Worm (Caenorhabditis elegans) whole organism, L1 larva: ENCODE data around the gene T19D12.1.

ENCODE experiments used
- C34B4.2 ChIP-seq: sonication (generic microtip); optimal IDR thresholded peaks from 2 replicates; lab custom pipeline; 2017; ENCODE audit warnings: mild to moderate bottlenecking, missing genetic modification characterization, missing compliant biosample characterization
- Y116A8C.19 ChIP-seq: sonication (generic microtip); optimal IDR thresholded peaks from 2 replicates; lab custom pipeline; 2016; ENCODE audit warnings: missing compliant biosample characterization, missing genetic modification characterization, borderline replicate concordance
- aha-1 ChIP-seq: fragments of 150-350 bp; optimal IDR thresholded peaks from 2 replicates; lab custom pipeline; 2014; ENCODE audit warnings: missing biosample characterization, missing genetic modification characterization
- blmp-1 ChIP-seq: fragments of 150-350 bp; optimal IDR thresholded peaks from 2 replicates; lab custom pipeline; 2014; ENCODE audit warnings: missing biosample characterization, missing genetic modification characterization
- ceh-63 ChIP-seq: fragments of 200-800 bp; sonication (Bioruptor generic); optimal IDR thresholded peaks from 2 replicates; lab custom pipeline; 2018; ENCODE audit warnings: mild to moderate bottlenecking, missing genetic modification characterization, missing compliant biosample characterization
- ceh-8 ChIP-seq: fragments of 200-800 bp; sonication (Bioruptor generic); optimal IDR thresholded peaks from 2 replicates; lab custom pipeline; 2018; ENCODE audit warnings: mild to moderate bottlenecking, missing genetic modification characterization, moderate library complexity, missing compliant biosample characterization
- ces-1 ChIP-seq: fragments of 150-350 bp; optimal IDR thresholded peaks from 2 replicates; lab custom pipeline; 2014; ENCODE audit warnings: missing biosample characterization, missing genetic modification reagents, missing genetic modification characterization
- dsc-1 ChIP-seq: sonication (generic microtip); optimal IDR thresholded peaks from 2 replicates; lab custom pipeline; 2016; ENCODE audit warnings: mild to moderate bottlenecking, missing genetic modification characterization, missing compliant biosample characterization
- efl-1 ChIP-seq, 4 experiments: fragments of 150-350 bp; optimal IDR thresholded peaks in 3 of 4; peaks in 1 of 4; 1 replicate in 1 of 4; 2 replicates in 3 of 4; lab custom pipeline; 2014; ENCODE audit warnings: missing biosample characterization in 2 of 4, missing genetic modification characterization in 2 of 4, missing genetic modification reagents in 2 of 4
- egl-27 ChIP-seq, 2 experiments: fragments of 150-350 bp in 1 of 2; sonication (generic microtip); optimal IDR thresholded peaks; 3 replicates each; lab custom pipeline; 2017 to 2018; ENCODE audit warnings: missing biosample characterization in 2 of 2, missing genetic modification characterization in 2 of 2, missing genetic modification reagents in 2 of 2
- fkh-10 ChIP-seq: sonication (generic microtip); optimal IDR thresholded peaks from 2 replicates; lab custom pipeline; 2017; ENCODE audit warnings: missing biosample characterization, missing genetic modification reagents, missing genetic modification characterization
- fkh-8 ChIP-seq: sonication (generic microtip); optimal IDR thresholded peaks from 2 replicates; lab custom pipeline; 2016; ENCODE audit warnings: mild to moderate bottlenecking, missing genetic modification characterization, missing compliant biosample characterization
- grh-1 ChIP-seq: fragments of 200-800 bp; sonication (Bioruptor generic); IDR thresholded peaks from 2 replicates; pipeline ENCODE4 v1.3.6; 2022; ENCODE audit warnings: missing genetic modification reagents, missing genetic modification characterization, missing compliant biosample characterization
- hlh-17 ChIP-seq: fragments of 200-800 bp; sonication (Bioruptor generic); optimal IDR thresholded peaks from 2 replicates; lab custom pipeline; 2018; ENCODE audit warnings: missing genetic modification characterization, mild to moderate bottlenecking, missing compliant biosample characterization, moderate library complexity, borderline replicate concordance
- hlh-4 ChIP-seq: sonication (generic microtip); optimal IDR thresholded peaks from 2 replicates; lab custom pipeline; 2016; ENCODE audit warnings: mild to moderate bottlenecking, missing genetic modification characterization, missing compliant biosample characterization
- irx-1 ChIP-seq: sonication (generic microtip); optimal IDR thresholded peaks from 2 replicates; lab custom pipeline; 2016; ENCODE audit warnings: missing genetic modification characterization, missing compliant biosample characterization
- lin-14 ChIP-seq: fragments of 200-800 bp; sonication (Bioruptor generic); optimal IDR thresholded peaks from 2 replicates; lab custom pipeline; 2018; ENCODE audit warnings: mild to moderate bottlenecking, missing genetic modification characterization, moderate library complexity, missing compliant biosample characterization
- lin-39 ChIP-seq: fragments of 150-350 bp; optimal IDR thresholded peaks from 2 replicates; lab custom pipeline; 2014; ENCODE audit warnings: missing biosample characterization, missing genetic modification reagents, missing genetic modification characterization
- lsy-2 ChIP-seq, 2 experiments: fragments of 150-350 bp; optimal IDR thresholded peaks; 2 replicates each; lab custom pipeline; 2014; ENCODE audit warnings: missing biosample characterization in 2 of 2, missing genetic modification characterization in 2 of 2
- mef-2 ChIP-seq: fragments of 150-350 bp; optimal IDR thresholded peaks from 2 replicates; lab custom pipeline; 2014; ENCODE audit warnings: missing biosample characterization, missing genetic modification characterization
- nhr-11 ChIP-seq: fragments of 150-350 bp; optimal IDR thresholded peaks from 2 replicates; lab custom pipeline; 2014; ENCODE audit warnings: missing biosample characterization, missing genetic modification characterization
- nhr-12 ChIP-seq: sonication (generic microtip); optimal IDR thresholded peaks from 2 replicates; lab custom pipeline; 2017; ENCODE audit warnings: missing biosample characterization, missing genetic modification characterization
- nhr-19 ChIP-seq: fragments of 200-800 bp; sonication (Bioruptor generic); conservative IDR thresholded peaks from 2 replicates; pipeline ENCODE4 v1.3.6; 2022; ENCODE audit warnings: missing genetic modification characterization, missing compliant biosample characterization
- nhr-20 ChIP-seq: sonication (generic microtip); optimal IDR thresholded peaks from 2 replicates; lab custom pipeline; 2016; ENCODE audit warnings: mild to moderate bottlenecking, missing genetic modification characterization, missing compliant biosample characterization
- nhr-28 ChIP-seq: fragments of 150-350 bp; optimal IDR thresholded peaks from 2 replicates; lab custom pipeline; 2014; ENCODE audit warnings: missing biosample characterization, missing genetic modification characterization
- nhr-47 ChIP-seq: sonication (generic microtip); optimal IDR thresholded peaks from 2 replicates; lab custom pipeline; 2016; ENCODE audit warnings: mild to moderate bottlenecking, missing genetic modification characterization, moderate library complexity, missing compliant biosample characterization
- pag-3 ChIP-seq: sonication (generic microtip); optimal IDR thresholded peaks from 2 replicates; lab custom pipeline; 2017; ENCODE audit warnings: missing genetic modification characterization, mild to moderate bottlenecking, missing compliant biosample characterization, antibody characterized with exemption, borderline replicate concordance; ENCODE audit not compliant: insufficient read depth
- rnt-1 ChIP-seq: sonication (generic microtip); optimal IDR thresholded peaks from 2 replicates; lab custom pipeline; 2016; ENCODE audit warnings: mild to moderate bottlenecking, missing genetic modification characterization, moderate library complexity, missing compliant biosample characterization
- snpc-4 ChIP-seq: fragments of 150-350 bp; optimal IDR thresholded peaks from 2 replicates; lab custom pipeline; 2014; ENCODE audit warnings: missing biosample characterization, missing genetic modification characterization
- sptf-1 ChIP-seq: fragments of 150-350 bp; optimal IDR thresholded peaks from 2 replicates; lab custom pipeline; 2014; ENCODE audit warnings: missing biosample characterization, missing genetic modification characterization
- sup-37 ChIP-seq: fragments of 200-800 bp; sonication (Bioruptor generic); optimal IDR thresholded peaks from 2 replicates; lab custom pipeline; 2018; ENCODE audit warnings: mild to moderate bottlenecking, missing genetic modification characterization, missing compliant biosample characterization
- unc-62 ChIP-seq: fragments of 150-350 bp; optimal IDR thresholded peaks from 2 replicates; lab custom pipeline; 2014; ENCODE audit warnings: missing biosample characterization, missing genetic modification reagents, missing genetic modification characterization
- unc-86 ChIP-seq: sonication (generic microtip); optimal IDR thresholded peaks from 2 replicates; lab custom pipeline; 2016; ENCODE audit warnings: missing genetic modification characterization, missing compliant biosample characterization
- vab-15 ChIP-seq: sonication (generic microtip); optimal IDR thresholded peaks from 2 replicates; lab custom pipeline; 2017; ENCODE audit warnings: missing genotype, mild to moderate bottlenecking, missing genetic modification characterization, missing compliant biosample characterization
- xbp-1 ChIP-seq: sonication (generic microtip); optimal IDR thresholded peaks from 2 replicates; lab custom pipeline; 2016; ENCODE audit warnings: missing genetic modification characterization, missing compliant biosample characterization
- zip-4 ChIP-seq: fragments of 200-800 bp; sonication (Bioruptor generic); optimal IDR thresholded peaks from 2 replicates; lab custom pipeline; 2018; ENCODE audit warnings: mild to moderate bottlenecking, missing genetic modification characterization, moderate library complexity, missing compliant biosample characterization

The T19D12.1 gene

DNA sequence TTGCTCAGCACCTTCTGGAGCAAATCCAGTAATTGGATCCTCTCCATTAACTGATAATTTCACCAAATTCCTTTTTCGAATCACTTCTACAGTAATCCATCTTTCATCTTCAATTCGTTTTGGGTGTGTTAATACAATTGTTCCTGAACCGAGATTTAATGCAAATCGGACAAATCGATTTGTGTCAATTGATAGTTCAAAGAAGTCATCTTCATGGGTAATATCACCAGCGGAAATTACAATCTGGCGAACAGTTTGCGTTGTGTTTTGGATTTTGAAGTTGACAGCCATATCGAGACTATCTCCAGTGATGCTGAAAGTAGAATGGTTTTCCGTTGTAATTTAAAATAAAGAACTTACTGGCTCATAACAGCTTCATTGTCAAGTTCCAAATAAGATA, 28.8 kb upstream of the T19D12.1 start:
- TF ChIP-seq sup-37 (GFP tag; lab: Kevin White, UChicago) = no peak
- no peak for TF ChIP-seq xbp-1 (tag; lab: Kevin White, UChicago)
- TF ChIP-seq ceh-63 (GFP tag; lab: Kevin White, UChicago) = no peak
- no peak for TF ChIP-seq C34B4.2 (tag; lab: Kevin White, UChicago)
- no peak for TF ChIP-seq mef-2 (tag; lab: Kevin White, UChicago)
- TF ChIP-seq lin-39 (tag; lab: Kevin White, UChicago) = no peak
- no peak for TF ChIP-seq nhr-20 (tag; lab: Kevin White, UChicago)
- TF ChIP-seq nhr-28 (tag; lab: Kevin White, UChicago) = no peak
- no peak for TF ChIP-seq sptf-1 (tag; lab: Kevin White, UChicago)
- no peak for TF ChIP-seq vab-15 (tag; lab: Kevin White, UChicago)
- TF ChIP-seq unc-86 (tag; lab: Kevin White, UChicago) = no peak
- TF ChIP-seq snpc-4 (tag; lab: Kevin White, UChicago) = no peak
- TF ChIP-seq rnt-1 (tag; lab: Kevin White, UChicago) = no peak
- TF ChIP-seq nhr-19 (GFP tag; lab: Robert Waterston, UW) = no peak

DNA sequence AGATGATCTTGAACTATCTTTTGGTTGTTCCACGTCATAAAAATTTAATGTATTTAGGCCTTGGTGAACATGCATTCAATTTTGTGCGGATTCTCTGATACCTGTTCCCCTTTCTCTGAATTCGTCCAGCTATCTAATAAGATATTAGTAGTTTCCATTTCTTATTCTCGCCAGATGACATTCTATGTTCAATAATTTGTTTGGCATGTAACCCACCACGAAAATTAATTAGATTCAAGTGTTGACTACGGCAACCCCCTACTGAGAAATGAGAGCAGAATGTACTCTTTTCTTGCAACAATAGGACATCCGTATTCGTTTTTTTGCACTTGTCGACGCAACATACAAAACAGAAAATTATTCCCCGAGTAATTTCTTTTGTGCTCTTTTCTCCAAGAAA, 24.5 kb upstream of the T19D12.1 start:
- no peak for TF ChIP-seq nhr-11
- TF ChIP-seq unc-62 (GFP tag; lab: Kevin White, UChicago) = no peak
- no peak for TF ChIP-seq egl-27 (tag; optimal IDR thresholded peaks at IDR 0.05; lab: Kevin White, UChicago)
- peak; percentile 53 for TF ChIP-seq dsc-1 (tag; lab: Kevin White, UChicago)
- no peak for TF ChIP-seq grh-1 (GFP tag; lab: Robert Waterston, UW)
- TF ChIP-seq ces-1 = no peak
- TF ChIP-seq pag-3 (tag; lab: Kevin White, UChicago) = no peak
- no peak for TF ChIP-seq irx-1 (tag; lab: Kevin White, UChicago)
- peak; percentile 20 for TF ChIP-seq fkh-10
- no peak for TF ChIP-seq hlh-17
- TF ChIP-seq nhr-12 (tag; lab: Kevin White, UChicago) = no peak
- TF ChIP-seq zip-4 (GFP tag; lab: Kevin White, UChicago) = no peak
- no peak for TF ChIP-seq nhr-47 (tag; lab: Kevin White, UChicago)
- no peak for TF ChIP-seq lin-39 (tag; lab: Kevin White, UChicago)
- TF ChIP-seq hlh-4 (tag; lab: Kevin White, UChicago) = no peak
- TF ChIP-seq aha-1 (tag; lab: Kevin White, UChicago) = no peak
- no peak for TF ChIP-seq ceh-63 (GFP tag; lab: Kevin White, UChicago)

DNA sequence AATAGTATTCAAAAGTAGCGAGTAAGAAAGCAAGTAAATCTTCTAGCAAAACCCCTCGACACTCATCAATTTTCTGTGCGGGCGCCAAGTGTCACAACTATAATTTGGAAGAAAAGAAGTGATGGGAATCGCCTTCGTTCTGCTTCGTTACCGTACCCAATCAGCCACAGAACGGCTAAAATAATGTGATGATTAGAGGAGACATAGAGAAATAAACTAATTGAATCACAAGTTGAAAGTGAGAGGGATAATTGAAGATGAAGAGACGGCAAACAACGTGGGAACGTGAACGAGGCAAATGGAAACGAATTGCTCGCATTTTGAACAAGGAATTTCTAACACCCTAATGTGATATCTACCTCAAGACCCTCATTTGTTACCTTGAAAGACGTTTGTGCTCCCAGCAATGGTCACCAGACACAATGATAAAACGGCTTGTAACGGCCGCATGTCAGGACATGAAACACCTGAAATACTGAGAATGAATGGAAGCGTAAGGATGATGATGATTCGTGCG, 24.0 kb upstream of the T19D12.1 start, which contains the start of gene T19D12.6:
Gene T19D12.6 (minus strand): TSS at position 467 of the 517 bp plus-strand sequence.
- TF ChIP-seq Y116A8C.19 (tag; lab: Kevin White, UChicago) = no peak
- peak in 1 of 2 experiments; percentile 50 for TF ChIP-seq lsy-2 (tag; optimal IDR thresholded peaks at IDR 0.05; lab: Kevin White, UChicago)
- no peak for TF ChIP-seq nhr-19 (GFP tag; lab: Robert Waterston, UW)
- peak; percentile 11 for TF ChIP-seq blmp-1 (tag; lab: Kevin White, UChicago)
- TF ChIP-seq efl-1 (optimal IDR thresholded peaks at IDR 0.05; lab: Kevin White, UChicago) = no peak
- peak in 1 of 2 experiments; percentile 82 for TF ChIP-seq efl-1 (GFP tag; optimal IDR thresholded peaks at IDR 0.05 in 1 of 2; lab: Kevin White, UChicago)
- peak; percentile 57 for TF ChIP-seq lin-14
- peak; percentile 60 for TF ChIP-seq fkh-8 (tag; lab: Kevin White, UChicago)
- TF ChIP-seq sptf-1 (tag; lab: Kevin White, UChicago) = no peak
- TF ChIP-seq hlh-17 = no peak
- TF ChIP-seq ceh-8 (GFP tag; lab: Kevin White, UChicago) = no peak
